Fruit fly (Drosophila melanogaster) whole organism, embryonic: ENCODE measurements around the gene CG42728.

Experiments
- CG12391 ChIP-seq: fragments of 200-800 bp; sonication (Bioruptor generic); optimal IDR thresholded peaks from 3 replicates; lab custom pipeline; 2018; ENCODE audit warnings: missing biosample characterization, mild to moderate bottlenecking, missing genetic modification characterization, moderate library complexity
- CG6654 ChIP-seq: fragments of 200-800 bp; sonication (Bioruptor generic); optimal IDR thresholded peaks from 2 replicates; lab custom pipeline; 2017; ENCODE audit warnings: missing biosample characterization, mild to moderate bottlenecking, missing genetic modification characterization
- CG7987 ChIP-seq: fragments of 200-800 bp; sonication (Bioruptor generic); optimal IDR thresholded peaks from 2 replicates; lab custom pipeline; 2018; ENCODE audit warnings: missing biosample characterization, mild to moderate bottlenecking, missing genetic modification characterization, moderate library complexity
- CG8478 ChIP-seq: fragments of >200 bp; optimal IDR thresholded peaks from 2 replicates; lab custom pipeline; 2018
- Nf-YC ChIP-seq: fragments of 200-800 bp; optimal IDR thresholded peaks from 3 replicates; lab custom pipeline; 2019; ENCODE audit warnings: missing biosample characterization, mild to moderate bottlenecking, missing genetic modification characterization, moderate library complexity
- cwo ChIP-seq: fragments of 200-800 bp; sonication (Bioruptor generic); optimal IDR thresholded peaks from 3 replicates; lab custom pipeline; 2017; ENCODE audit warnings: missing biosample characterization, missing genetic modification characterization, mild to moderate bottlenecking, moderate library complexity, missing genetic modification reagents
- gsb-n ChIP-seq: fragments of 200-800 bp; sonication (Bioruptor generic); optimal IDR thresholded peaks from 3 replicates; lab custom pipeline; 2018; ENCODE audit warnings: missing biosample characterization, mild to moderate bottlenecking, missing genetic modification characterization
- pho ChIP-seq: fragments of 200-800 bp; sonication (Bioruptor generic); optimal IDR thresholded peaks from 2 replicates; lab custom pipeline; 2016; ENCODE audit warnings: missing biosample characterization, missing genetic modification characterization

DNA sequence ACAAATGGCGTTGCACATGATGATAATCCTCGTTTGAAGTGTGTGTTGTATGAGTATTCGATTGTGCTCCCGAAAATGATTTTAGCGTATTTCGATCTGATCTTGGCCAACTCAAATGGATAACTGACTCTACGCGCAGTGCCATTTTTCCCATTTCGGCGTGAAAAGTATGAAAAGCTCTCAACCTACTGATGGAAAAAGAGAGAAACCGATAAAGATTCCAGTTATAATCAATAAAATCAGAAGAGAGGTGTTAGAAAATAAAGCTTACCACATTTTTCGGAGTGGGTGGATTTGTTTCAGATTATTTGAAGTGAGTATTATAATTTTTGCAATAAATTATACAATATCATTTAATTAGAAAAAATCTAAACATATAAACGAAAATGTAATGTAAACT, 8.5 kb downstream of the CG42728 start, which contains the start of gene mex1:
- TF ChIP-seq pho (GFP tag; lab: Kevin White, UChicago) (no peak), Nf-YC (tag; lab: Kevin White, UChicago) (no peak), CG8478 (lab: Kevin White, UChicago) (no peak), gsb-n (no peak), CG12391 (tag; lab: Kevin White, UChicago) (no peak), CG7987 (GFP tag; lab: Kevin White, UChicago) (no peak), cwo (GFP tag; lab: Kevin White, UChicago) (peak; percentile 30), CG6654 (GFP tag; lab: Kevin White, UChicago) (no peak)
